Worm (Caenorhabditis elegans): ENCODE measurements around the gene F48F7.5.

DNA sequence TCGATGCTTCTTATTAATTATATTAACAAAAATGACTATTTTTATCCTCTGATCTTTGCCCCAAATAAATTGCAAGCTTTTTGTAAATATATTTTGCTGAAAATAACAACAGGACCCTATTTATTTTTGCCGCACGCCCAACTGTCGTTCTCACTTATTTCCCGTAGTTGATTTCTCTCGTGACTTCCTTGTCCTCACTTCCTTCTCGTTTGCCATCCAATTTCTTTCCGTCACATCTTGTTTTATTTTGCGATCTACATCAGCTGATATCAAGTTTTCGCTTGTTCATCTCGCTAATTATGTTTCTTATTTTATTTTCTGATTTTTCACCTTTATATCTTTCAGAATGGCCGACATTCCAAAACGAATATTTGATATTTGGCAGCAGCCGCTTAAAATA lies at the start of gene F48F7.5:
- TF ChIP-seq rnt-1 (tag; optimal IDR thresholded peaks at IDR 0.05): peak; percentile 50
- no peak for TF ChIP-seq unc-86 (tag; optimal IDR thresholded peaks at IDR 0.05)
- TF ChIP-seq dpl-1 (GFP tag; optimal IDR thresholded peaks at IDR 0.05): no peak
- TF ChIP-seq nhr-11 (tag; optimal IDR thresholded peaks at IDR 0.05): no peak
- TF ChIP-seq C34B4.2 (tag; optimal IDR thresholded peaks at IDR 0.05): no peak
- TF ChIP-seq skn-1 (tag; optimal IDR thresholded peaks at IDR 0.05): peak; percentile 7
- peak; percentile 50 for TF ChIP-seq nhr-19 (GFP tag; conservative IDR thresholded peaks at IDR 0.05)
- TF ChIP-seq nhr-12 (tag; optimal IDR thresholded peaks at IDR 0.05): no peak
- no peak for TF ChIP-seq efl-1 (optimal IDR thresholded peaks at IDR 0.05)
- TF ChIP-seq efl-1 (GFP tag; optimal IDR thresholded peaks at IDR 0.05 in 1 of 2): no peak
- no peak for TF ChIP-seq sptf-1 (tag; optimal IDR thresholded peaks at IDR 0.05)
- no peak for TF ChIP-seq aly-2 (tag; optimal IDR thresholded peaks at IDR 0.05)
- no peak for TF ChIP-seq ceh-82 (tag; optimal IDR thresholded peaks at IDR 0.05)
- TF ChIP-seq lin-13 (GFP tag; optimal IDR thresholded peaks at IDR 0.05): no peak
- no peak for TF ChIP-seq lir-3 (tag; optimal IDR thresholded peaks at IDR 0.05; ENCODE audit: poor library complexity)

Data from whole organism, L1 larva.